Worm (Caenorhabditis elegans): ENCODE results near the gene nhr-187.
A peak's percentile ranks its signal among the peaks of the same experiment; 100 is the strongest.

nhr-187 gene

DNA sequence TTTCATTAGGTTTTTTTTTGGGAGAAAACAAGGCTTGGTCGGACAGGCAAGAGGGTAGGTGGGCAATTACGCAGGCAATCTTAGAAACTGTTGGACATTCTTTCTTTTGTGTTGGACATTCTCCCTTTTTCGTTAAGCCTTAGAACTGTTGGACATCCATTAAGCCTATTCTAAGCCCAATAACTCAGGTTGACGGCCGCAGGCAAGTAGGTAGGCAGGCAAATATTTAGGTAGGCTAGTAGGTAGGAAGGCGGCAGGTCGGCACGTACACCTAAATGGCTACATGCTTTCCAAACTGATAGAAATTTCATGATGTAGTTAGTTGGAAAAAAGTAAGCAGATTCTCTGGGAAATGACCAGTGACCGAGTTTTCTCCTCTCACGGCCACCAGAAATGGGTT lies 30.6 kb downstream of the nhr-187 start:
- TF ChIP-seq nhr-23 (tag; optimal IDR thresholded peaks at IDR 0.05) (no peak), ama-1 (optimal IDR thresholded peaks at IDR 0.05) (no peak), C34F6.9 (tag; optimal IDR thresholded peaks at IDR 0.05) (no peak), snpc-4 (tag; optimal IDR thresholded peaks at IDR 0.05) (no peak), R02D3.7 (tag; optimal IDR thresholded peaks at IDR 0.05) (no peak), skn-1 (tag; optimal IDR thresholded peaks at IDR 0.05) (no peak), egl-27 (tag; optimal IDR thresholded peaks at IDR 0.05) (no peak), aly-2 (tag; optimal IDR thresholded peaks at IDR 0.05) (no peak), mbf-1 (tag; optimal IDR thresholded peaks at IDR 0.05) (no peak), ztf-11 (tag; optimal IDR thresholded peaks at IDR 0.05) (no peak), mab-5 (tag; optimal IDR thresholded peaks at IDR 0.05) (no peak), crh-2 (tag; optimal IDR thresholded peaks at IDR 0.05) (no peak), nhr-237 (tag; optimal IDR thresholded peaks at IDR 0.05) (no peak), unc-39 (tag; optimal IDR thresholded peaks at IDR 0.05) (no peak)

DNA sequence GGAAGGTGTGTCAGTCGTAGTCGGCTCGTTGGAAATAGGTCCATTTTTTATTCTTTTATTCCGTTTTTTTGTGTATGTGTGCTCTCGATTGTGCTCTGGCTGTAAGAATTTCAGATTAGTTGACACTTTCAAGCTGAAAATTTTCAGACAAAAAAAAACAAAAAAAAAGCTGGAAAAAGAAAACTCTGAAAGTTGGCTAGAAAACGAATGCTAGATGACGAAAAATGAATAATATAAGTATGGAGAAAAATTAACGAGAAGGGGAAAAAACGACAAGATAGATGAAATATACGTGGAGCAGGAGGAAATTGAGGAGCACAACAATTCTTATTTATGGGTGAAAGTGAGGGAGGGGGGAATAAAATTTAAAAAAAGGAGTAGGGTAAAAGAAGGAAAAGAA lies 31.1 kb downstream of the nhr-187 start, which contains the start of gene H10D18.5:
H10D18.5 (minus strand) TSS at position 101 of the 400 bp plus-strand sequence.
- TF ChIP-seq nhr-12 (tag; optimal IDR thresholded peaks at IDR 0.05), result no peak
- no peak for TF ChIP-seq lin-13 (GFP tag; optimal IDR thresholded peaks at IDR 0.05)
- TF ChIP-seq zag-1 (tag; optimal IDR thresholded peaks at IDR 0.05), result no peak
- no peak for TF ChIP-seq nhr-23 (tag; optimal IDR thresholded peaks at IDR 0.05)
- no peak for TF ChIP-seq skn-1 (tag; optimal IDR thresholded peaks at IDR 0.05)
- no peak for TF ChIP-seq lsy-2 (tag; optimal IDR thresholded peaks at IDR 0.05)
- TF ChIP-seq crh-2 (tag; optimal IDR thresholded peaks at IDR 0.05), result no peak
- no peak for TF ChIP-seq nhr-10 (tag; optimal IDR thresholded peaks at IDR 0.05)
- no peak for TF ChIP-seq ama-1 (optimal IDR thresholded peaks at IDR 0.05)
- TF ChIP-seq blmp-1 (tag; optimal IDR thresholded peaks at IDR 0.05; ENCODE audit: insufficient read depth), result no peak
- no peak for TF ChIP-seq gmeb-1 (tag; optimal IDR thresholded peaks at IDR 0.05)
- TF ChIP-seq mbf-1 (tag; optimal IDR thresholded peaks at IDR 0.05), result no peak
- no peak for TF ChIP-seq ZK546.5 (tag; optimal IDR thresholded peaks at IDR 0.05)

- TF ChIP-seq unc-39 (tag; optimal IDR thresholded peaks at IDR 0.05), result no peak
- peak; percentile 35 for TF ChIP-seq unc-55 (GFP tag; optimal IDR thresholded peaks at IDR 0.05)
These were observed 37.6 kb downstream of the nhr-187 start for ce11 chrV:3825190-3825589.

- TF ChIP-seq nhr-12 (tag; optimal IDR thresholded peaks at IDR 0.05) (no peak), zag-1 (tag; optimal IDR thresholded peaks at IDR 0.05) (no peak), aly-2 (tag; optimal IDR thresholded peaks at IDR 0.05) (no peak), unc-55 (GFP tag; optimal IDR thresholded peaks at IDR 0.05) (no peak), elt-3 (tag; optimal IDR thresholded peaks at IDR 0.05) (no peak), nhr-25 (tag; optimal IDR thresholded peaks at IDR 0.05) (no peak), mab-5 (tag; optimal IDR thresholded peaks at IDR 0.05) (no peak), sma-9 (GFP tag; optimal IDR thresholded peaks at IDR 0.05) (no peak), sma-9 (tag; optimal IDR thresholded peaks at IDR 0.05) (no peak), nhr-21 (tag; optimal IDR thresholded peaks at IDR 0.05) (no peak), nhr-237 (tag; optimal IDR thresholded peaks at IDR 0.05) (no peak), egl-27 (tag; optimal IDR thresholded peaks at IDR 0.05) (no peak), lin-13 (GFP tag; optimal IDR thresholded peaks at IDR 0.05) (no peak), unc-39 (tag; optimal IDR thresholded peaks at IDR 0.05) (no peak), Y55F3AM.14 (GFP tag; optimal IDR thresholded peaks at IDR 0.05) (no peak), R02D3.7 (tag; optimal IDR thresholded peaks at IDR 0.05) (no peak), elt-1 (tag; optimal IDR thresholded peaks at IDR 0.05) (no peak), alr-1 (tag; optimal IDR thresholded peaks at IDR 0.05) (no peak), ama-1 (optimal IDR thresholded peaks at IDR 0.05) (no peak), ztf-4 (tag; optimal IDR thresholded peaks at IDR 0.05) (no peak)
These were observed 41.9 kb downstream of the nhr-187 start for ce11 chrV:3820875-3821274.

ce11 chrV:3814938-3815337 lies 47.8 kb downstream of the nhr-187 start, which contains the start of gene H10D18.1:
Gene H10D18.1 (plus strand): TSS chrV:3815214.
- TF ChIP-seq crh-2 (tag; optimal IDR thresholded peaks at IDR 0.05) (peak; percentile 0), sma-9 (GFP tag; optimal IDR thresholded peaks at IDR 0.05) (peak; percentile 3), sma-9 (tag; optimal IDR thresholded peaks at IDR 0.05) (no peak), C34F6.9 (tag; optimal IDR thresholded peaks at IDR 0.05) (peak; percentile 35), F13H6.1 (tag; optimal IDR thresholded peaks at IDR 0.05) (no peak), nhr-129 (tag; optimal IDR thresholded peaks at IDR 0.05) (peak; percentile 5), unc-55 (GFP tag; optimal IDR thresholded peaks at IDR 0.05) (peak; percentile 44), lin-11 (tag; optimal IDR thresholded peaks at IDR 0.05) (peak; percentile 16), lin-39 (tag; optimal IDR thresholded peaks at IDR 0.05) (no peak)

Data from whole organism, L2 larva.